Fruit fly (Drosophila melanogaster): ENCODE data around the gene Spindly.

The Spindly gene

dm6 chr2L:3548879-3549278, 18.8 kb upstream of the Spindly start (continued):
- no peak for TF ChIP-seq Adf1 (GFP tag; IDR thresholded peaks at IDR 0.05)
- TF ChIP-seq Chrac-16 (GFP tag; optimal IDR thresholded peaks at IDR 0.05) = no peak
- TF ChIP-seq tin (GFP tag; optimal IDR thresholded peaks at IDR 0.05) = no peak
- TF ChIP-seq CG6272 (GFP tag; IDR thresholded peaks at IDR 0.05) = no peak
- no peak for TF ChIP-seq CG18619 (GFP tag; optimal IDR thresholded peaks at IDR 0.05)
- no peak for TF ChIP-seq CG2116 (GFP tag; optimal IDR thresholded peaks at IDR 0.05)
- no peak for TF ChIP-seq Poxn (GFP tag; IDR thresholded peaks at IDR 0.05)
- TF ChIP-seq cad (GFP tag; optimal IDR thresholded peaks at IDR 0.05) = peak; percentile 11
- peak; percentile 24 for TF ChIP-seq org-1 (GFP tag; optimal IDR thresholded peaks at IDR 0.05)
- TF ChIP-seq tgo (GFP tag; IDR thresholded peaks at IDR 0.05) = no peak
- no peak for TF ChIP-seq luna (GFP tag; optimal IDR thresholded peaks at IDR 0.05)
- TF ChIP-seq nmo (GFP tag; optimal IDR thresholded peaks at IDR 0.05) = no peak
- TF ChIP-seq CG18262 (tag; optimal IDR thresholded peaks at IDR 0.05) = peak; percentile 8
- TF ChIP-seq sens-2 (GFP tag; IDR thresholded peaks at IDR 0.05) = 0 out of 2 replicates have a peak, but pooled peaks have one; percentile 12
- no peak for TF ChIP-seq CG10267 (tag; optimal IDR thresholded peaks at IDR 0.05)
- no peak for TF ChIP-seq ftz-f1 (GFP tag; optimal IDR thresholded peaks at IDR 0.05)
- TF ChIP-seq vnd (GFP tag; IDR thresholded peaks at IDR 0.05; ENCODE audit: partially characterized antibody) = no peak
- TF ChIP-seq tio (GFP tag; optimal IDR thresholded peaks at IDR 0.05) = no peak
- no peak for TF ChIP-seq al (GFP tag; IDR thresholded peaks at IDR 0.05)
- TF ChIP-seq lilli (GFP tag; optimal IDR thresholded peaks at IDR 0.05) = no peak
- TF ChIP-seq CG6175 (GFP tag; IDR thresholded peaks at IDR 0.05) = no peak
- TF ChIP-seq CG8765 (GFP tag; IDR thresholded peaks at IDR 0.05) = no peak
- no peak for TF ChIP-seq abd-A (tag; optimal IDR thresholded peaks at IDR 0.05)
- TF ChIP-seq Xrp1 (GFP tag; IDR thresholded peaks at IDR 0.05) = 0 out of 2 replicates have a peak, but pooled peaks have one; percentile 15
- no peak for TF ChIP-seq hkb (optimal IDR thresholded peaks at IDR 0.05)
- no peak for TF ChIP-seq hkb (GFP tag; IDR thresholded peaks at IDR 0.05)
- TF ChIP-seq Atf3 (GFP tag; optimal IDR thresholded peaks at IDR 0.05) = no peak
- no peak for TF ChIP-seq Fer2 (tag; optimal IDR thresholded peaks at IDR 0.05)
- no peak for TF ChIP-seq tna (GFP tag; IDR thresholded peaks at IDR 0.05; ENCODE audit: partially characterized antibody)
- TF ChIP-seq CG14441 (GFP tag; IDR thresholded peaks at IDR 0.05) = no peak
- TF ChIP-seq CG12299 (tag; optimal IDR thresholded peaks at IDR 0.05) = no peak
- TF ChIP-seq HmgZ (tag; optimal IDR thresholded peaks at IDR 0.05) = no peak
- no peak for TF ChIP-seq CG10462 (GFP tag; optimal IDR thresholded peaks at IDR 0.05)
- no peak for TF ChIP-seq CG14014 (GFP tag; IDR thresholded peaks at IDR 0.05)
- TF ChIP-seq bsh (GFP tag; optimal IDR thresholded peaks at IDR 0.05) = no peak
- TF ChIP-seq Hr51 (GFP tag; optimal IDR thresholded peaks at IDR 0.05) = no peak
- peak; percentile 39 for TF ChIP-seq Med (GFP tag)
- TF ChIP-seq grau (tag; optimal IDR thresholded peaks at IDR 0.05) = peak; percentile 76
- TF ChIP-seq CG8089 (GFP tag; optimal IDR thresholded peaks at IDR 0.05) = no peak
- no peak for TF ChIP-seq eve (GFP tag; optimal IDR thresholded peaks at IDR 0.05)
- TF ChIP-seq CG1233 (GFP tag; optimal IDR thresholded peaks at IDR 0.05) = peak; percentile 2
- no peak for TF ChIP-seq ewg (GFP tag; optimal IDR thresholded peaks at IDR 0.05)
- TF ChIP-seq grn (GFP tag; optimal IDR thresholded peaks at IDR 0.05) = no peak
- no peak for TF ChIP-seq ash1 (GFP tag; optimal IDR thresholded peaks at IDR 0.05)
- no peak for TF ChIP-seq CG11398 (GFP tag; optimal IDR thresholded peaks at IDR 0.05)
- TF ChIP-seq zen (tag; optimal IDR thresholded peaks at IDR 0.05) = peak; percentile 41
- no peak for TF ChIP-seq CG9215 (GFP tag; IDR thresholded peaks at IDR 0.05)
- TF ChIP-seq sr (GFP tag; IDR thresholded peaks at IDR 0.05) = no peak
- TF ChIP-seq toy (GFP tag; IDR thresholded peaks at IDR 0.05) = no peak
- TF ChIP-seq CG4707 (GFP tag; optimal IDR thresholded peaks at IDR 0.05) = no peak
- TF ChIP-seq tap (tag; optimal IDR thresholded peaks at IDR 0.05) = no peak
- no peak for TF ChIP-seq CG31441 (GFP tag; IDR thresholded peaks at IDR 0.05)
- TF ChIP-seq CG32767 (GFP tag; IDR thresholded peaks at IDR 0.05) = no peak

Measured in whole organism, embryonic.